Worm (Caenorhabditis elegans): ENCODE results near the gene srw-143.

ce11 chrV:2899867-2900266 is 41.4 kb downstream of the srw-143 start, which contains the start of gene str-46:
- TF ChIP-seq ceh-63 (GFP tag; optimal IDR thresholded peaks at IDR 0.05) (no peak), lsy-2 (tag; optimal IDR thresholded peaks at IDR 0.05) (no peak), nhr-76 (tag; optimal IDR thresholded peaks at IDR 0.05) (no peak), zag-1 (tag; optimal IDR thresholded peaks at IDR 0.05) (no peak)
